Fruit fly (Drosophila melanogaster) whole organism, embryonic: Measurements from ENCODE around the gene CG32681.
A peak's percentile ranks its signal among the peaks of the same experiment; 100 is the strongest.

Experiments
- Aef1 ChIP-seq: fragments of 200-800 bp; sonication (Bioruptor generic); IDR thresholded peaks from 3 replicates; pipeline ENCODE4 v1.3.6; 2022; ENCODE audit warnings: missing biosample characterization, missing genetic modification characterization
- Bdp1 ChIP-seq: fragments of 200-800 bp; sonication (Bioruptor generic); optimal IDR thresholded peaks from 3 replicates; lab custom pipeline; 2016; ENCODE audit warnings: missing biosample characterization, missing genetic modification characterization
- Blimp-1 ChIP-seq: fragments of 200-800 bp; sonication (Bioruptor generic); optimal IDR thresholded peaks from 3 replicates; lab custom pipeline; 2018; ENCODE audit warnings: missing biosample characterization, missing genetic modification characterization, mild to moderate bottlenecking, moderate library complexity, missing genetic modification reagents
- CG10565 ChIP-seq: fragments of 200-800 bp; sonication (Bioruptor generic); optimal IDR thresholded peaks from 3 replicates; lab custom pipeline; 2016; ENCODE audit warnings: missing biosample characterization, mild to moderate bottlenecking, missing genetic modification characterization
- CG11247 ChIP-seq: fragments of 200-800 bp; sonication (Bioruptor generic); IDR thresholded peaks from 2 replicates; pipeline ENCODE4 v1.3.6; 2022; ENCODE audit warnings: missing biosample characterization, missing genetic modification characterization
- CG11504 ChIP-seq: fragments of 200-800 bp; sonication (Bioruptor generic); optimal IDR thresholded peaks from 3 replicates; lab custom pipeline; 2019; ENCODE audit warnings: missing biosample characterization, mild to moderate bottlenecking, missing genetic modification characterization, moderate library complexity
- CG12071 ChIP-seq: fragments of 200-800 bp; sonication (Bioruptor generic); optimal IDR thresholded peaks from 3 replicates; lab custom pipeline; 2018; ENCODE audit warnings: missing biosample characterization, mild to moderate bottlenecking, missing genetic modification characterization
- CG12219 ChIP-seq: fragments of 200-800 bp; sonication (Bioruptor generic); optimal IDR thresholded peaks from 3 replicates; lab custom pipeline; 2018; ENCODE audit warnings: missing biosample characterization, mild to moderate bottlenecking, missing genetic modification characterization
- CG12769 ChIP-seq: fragments of 200-800 bp; sonication (Bioruptor generic); optimal IDR thresholded peaks from 2 replicates; lab custom pipeline; 2019; ENCODE audit warnings: missing biosample characterization, mild to moderate bottlenecking, missing genetic modification characterization, moderate library complexity
- CG15011 ChIP-seq: fragments of 200-800 bp; sonication (Bioruptor generic); optimal IDR thresholded peaks from 3 replicates; lab custom pipeline; 2018; ENCODE audit warnings: missing biosample characterization, mild to moderate bottlenecking, missing genetic modification characterization
- CG1603 ChIP-seq: fragments of 200-800 bp; sonication (Bioruptor generic); optimal IDR thresholded peaks from 2 replicates; lab custom pipeline; 2019; ENCODE audit warnings: missing biosample characterization, mild to moderate bottlenecking, missing genetic modification characterization, moderate library complexity
- CG16815 ChIP-seq: fragments of 200-800 bp; sonication (Bioruptor generic); optimal IDR thresholded peaks from 3 replicates; lab custom pipeline; 2017; ENCODE audit warnings: missing biosample characterization, mild to moderate bottlenecking, missing genetic modification characterization
- CG17361 ChIP-seq: fragments of 200-800 bp; sonication (Bioruptor generic); IDR thresholded peaks from 3 replicates; pipeline ENCODE4 v1.3.6; 2022; ENCODE audit warnings: missing biosample characterization, missing genetic modification characterization
- CG18262 ChIP-seq: fragments of 200-800 bp; optimal IDR thresholded peaks from 3 replicates; lab custom pipeline; 2019; ENCODE audit warnings: missing biosample characterization, mild to moderate bottlenecking, missing genetic modification characterization, moderate library complexity
- CG2129 ChIP-seq: fragments of 200-800 bp; sonication (Bioruptor generic); IDR thresholded peaks from 2 replicates; pipeline ENCODE4 v1.3.6; 2022; ENCODE audit warnings: missing biosample characterization, missing genetic modification characterization; ENCODE audit not compliant: partially characterized antibody
- CG30020 ChIP-seq: fragments of 200-800 bp; optimal IDR thresholded peaks from 2 replicates; lab custom pipeline; 2019; ENCODE audit warnings: missing biosample characterization, mild to moderate bottlenecking, missing genetic modification characterization, moderate library complexity
- CG31224 ChIP-seq: fragments of 200-800 bp; sonication (Bioruptor generic); IDR thresholded peaks from 2 replicates; pipeline ENCODE4 v1.3.6; 2022; ENCODE audit warnings: missing biosample characterization, missing genetic modification characterization
- CG31441 ChIP-seq: fragments of 200-800 bp; sonication (Bioruptor generic); IDR thresholded peaks from 2 replicates; pipeline ENCODE4 v1.3.6; 2022; ENCODE audit warnings: missing biosample characterization, missing genetic modification characterization
- CG3163 ChIP-seq: fragments of 200-800 bp; sonication (Bioruptor generic); optimal IDR thresholded peaks from 3 replicates; lab custom pipeline; 2016; ENCODE audit warnings: missing biosample characterization, missing genetic modification characterization
- CG3407 ChIP-seq: fragments of 200-800 bp; sonication (Bioruptor generic); optimal IDR thresholded peaks from 2 replicates; lab custom pipeline; 2018; ENCODE audit warnings: missing biosample characterization, mild to moderate bottlenecking, missing genetic modification characterization
- CG4730 ChIP-seq: fragments of 200-800 bp; sonication (Bioruptor generic); IDR thresholded peaks from 2 replicates; pipeline ENCODE4 v1.3.6; 2022; ENCODE audit warnings: missing biosample characterization, missing genetic modification characterization
- CG4820 ChIP-seq: fragments of 200-800 bp; sonication (Bioruptor generic); optimal IDR thresholded peaks from 3 replicates; lab custom pipeline; 2016; ENCODE audit warnings: missing biosample characterization, missing genetic modification characterization
- CG8944 ChIP-seq: fragments of 200-800 bp; sonication (Bioruptor generic); optimal IDR thresholded peaks from 3 replicates; lab custom pipeline; 2016; ENCODE audit warnings: missing biosample characterization, missing genetic modification characterization
- CG9817 ChIP-seq: fragments of 200-800 bp; sonication (Bioruptor generic); optimal IDR thresholded peaks from 2 replicates; lab custom pipeline; 2018; ENCODE audit warnings: missing biosample characterization, mild to moderate bottlenecking, missing genetic modification characterization, moderate library complexity
- CrebB ChIP-seq: fragments of 200-800 bp; sonication (Bioruptor generic); optimal IDR thresholded peaks from 3 replicates; lab custom pipeline; 2018; ENCODE audit warnings: missing biosample characterization, mild to moderate bottlenecking, missing genetic modification characterization
- D19A ChIP-seq: fragments of 200-800 bp; optimal IDR thresholded peaks from 3 replicates; lab custom pipeline; 2019; ENCODE audit warnings: missing biosample characterization, mild to moderate bottlenecking, missing genetic modification characterization, moderate library complexity
- Dip3 ChIP-seq: fragments of 200-800 bp; sonication (Bioruptor generic); optimal IDR thresholded peaks from 3 replicates; lab custom pipeline; 2016; ENCODE audit warnings: missing biosample characterization, missing genetic modification characterization
- E2f2 ChIP-seq: fragments of 200-800 bp; sonication (Bioruptor generic); IDR thresholded peaks from 2 replicates; pipeline ENCODE4 v1.3.6; 2022; ENCODE audit warnings: missing biosample characterization, missing genetic modification characterization
- H2.0 ChIP-seq: fragments of 200-800 bp; sonication (Bioruptor generic); IDR thresholded peaks from 2 replicates; pipeline ENCODE4 v1.3.6; 2022; ENCODE audit warnings: missing biosample characterization, missing genetic modification characterization
- Max ChIP-seq: fragments of 200-800 bp; sonication (Bioruptor generic); optimal IDR thresholded peaks from 2 replicates; lab custom pipeline; 2016; ENCODE audit warnings: missing biosample characterization, mild to moderate bottlenecking, missing genetic modification characterization
- Med ChIP-seq: fragments of 200-800 bp; sonication (Bioruptor generic); peaks from one replicate; lab custom pipeline; 2016; ENCODE audit warnings: missing biosample characterization, missing genetic modification characterization, mild to moderate bottlenecking, inconsistent platforms, moderate library complexity
- Oli ChIP-seq: fragments of 200-800 bp; sonication (Bioruptor generic); optimal IDR thresholded peaks from 2 replicates; lab custom pipeline; 2018; ENCODE audit warnings: missing biosample characterization, mild to moderate bottlenecking, missing genetic modification characterization, moderate library complexity
- Sry-δ ChIP-seq: fragments of 200-800 bp; sonication (Bioruptor generic); optimal IDR thresholded peaks from 2 replicates; lab custom pipeline; 2016; ENCODE audit warnings: missing biosample characterization, missing genetic modification characterization
- Xrp1 ChIP-seq: fragments of 200-800 bp; sonication (Bioruptor generic); IDR thresholded peaks from 2 replicates; pipeline ENCODE4 v1.3.6; 2022; ENCODE audit warnings: missing biosample characterization, missing genetic modification characterization
- cad ChIP-seq: fragments of >200 bp; optimal IDR thresholded peaks from 2 replicates; lab custom pipeline; 2017; ENCODE audit warnings: missing biosample characterization, missing genetic modification characterization
- cwo ChIP-seq: fragments of 200-800 bp; sonication (Bioruptor generic); optimal IDR thresholded peaks from 3 replicates; lab custom pipeline; 2017; ENCODE audit warnings: missing biosample characterization, missing genetic modification characterization, mild to moderate bottlenecking, moderate library complexity, missing genetic modification reagents
- ham ChIP-seq: fragments of 200-800 bp; sonication (Bioruptor generic); IDR thresholded peaks from 2 replicates; pipeline ENCODE4 v1.3.6; 2022; ENCODE audit warnings: missing biosample characterization, missing genetic modification characterization
- hkb ChIP-seq, 2 experiments: fragments of 200-800 bp in 1 of 2; fragments of >200 bp in 1 of 2; sonication (Bioruptor generic) in 1 of 2; IDR thresholded peaks in 1 of 2; optimal IDR thresholded peaks in 1 of 2; 2 replicates each; pipeline versions ENCODE4 v1.3.6 to Lab custom; 2017 to 2022; ENCODE audit warnings: missing biosample characterization in 1 of 2, missing genetic modification characterization in 1 of 2
- ind ChIP-seq: fragments of 200-800 bp; sonication (Bioruptor generic); optimal IDR thresholded peaks from 3 replicates; lab custom pipeline; 2016; ENCODE audit warnings: missing biosample characterization, missing genetic modification characterization
- lab ChIP-seq: fragments of 200-800 bp; sonication (Bioruptor generic); optimal IDR thresholded peaks from 3 replicates; lab custom pipeline; 2017; ENCODE audit warnings: missing biosample characterization, missing genetic modification characterization, mild to moderate bottlenecking, moderate library complexity, missing genetic modification reagents
- lilli ChIP-seq: fragments of 200-800 bp; sonication (Bioruptor generic); optimal IDR thresholded peaks from 3 replicates; lab custom pipeline; 2016; ENCODE audit warnings: missing biosample characterization, missing genetic modification characterization
- mam ChIP-seq: fragments of 200-800 bp; sonication (Bioruptor generic); optimal IDR thresholded peaks from 3 replicates; lab custom pipeline; 2016; ENCODE audit warnings: missing biosample characterization, missing genetic modification characterization
- mld ChIP-seq: fragments of 200-800 bp; sonication (Bioruptor generic); IDR thresholded peaks from 3 replicates; pipeline ENCODE4 v1.3.6; 2022; ENCODE audit warnings: missing biosample characterization, missing genetic modification characterization; ENCODE audit not compliant: partially characterized antibody
- nmo ChIP-seq: fragments of 200-800 bp; sonication (Bioruptor generic); optimal IDR thresholded peaks from 2 replicates; lab custom pipeline; 2018; ENCODE audit warnings: missing biosample characterization, mild to moderate bottlenecking, missing genetic modification characterization, moderate library complexity
- prd ChIP-seq, 3 experiments: fragments of >200 bp in 2 of 3; fragments of 200-800 bp in 1 of 3; sonication (Bioruptor generic) in 1 of 3; optimal IDR thresholded peaks in 2 of 3; IDR thresholded peaks in 1 of 3; 2 replicates in 2 of 3; 3 replicates in 1 of 3; pipeline versions ENCODE4 v1.3.6 to Lab custom; 2017 to 2022; ENCODE audit warnings: missing biosample characterization in 1 of 3, missing genetic modification characterization in 1 of 3
- pum ChIP-seq: fragments of 200-800 bp; sonication (Bioruptor generic); optimal IDR thresholded peaks from 2 replicates; lab custom pipeline; 2016; ENCODE audit warnings: missing biosample characterization, missing genetic modification characterization
- sob ChIP-seq: fragments of 200-800 bp; sonication (Bioruptor generic); IDR thresholded peaks from 2 replicates; pipeline ENCODE4 v1.3.6; 2022; ENCODE audit warnings: missing biosample characterization, missing genetic modification characterization
- stc ChIP-seq: fragments of 200-800 bp; sonication (Bioruptor generic); IDR thresholded peaks from 2 replicates; pipeline ENCODE4 v1.3.6; 2022; ENCODE audit warnings: missing biosample characterization, missing genetic modification characterization
- tap ChIP-seq: fragments of 200-800 bp; optimal IDR thresholded peaks from 3 replicates; lab custom pipeline; 2019; ENCODE audit warnings: missing biosample characterization, mild to moderate bottlenecking, missing genetic modification characterization, moderate library complexity

The CG32681 gene

DNA sequence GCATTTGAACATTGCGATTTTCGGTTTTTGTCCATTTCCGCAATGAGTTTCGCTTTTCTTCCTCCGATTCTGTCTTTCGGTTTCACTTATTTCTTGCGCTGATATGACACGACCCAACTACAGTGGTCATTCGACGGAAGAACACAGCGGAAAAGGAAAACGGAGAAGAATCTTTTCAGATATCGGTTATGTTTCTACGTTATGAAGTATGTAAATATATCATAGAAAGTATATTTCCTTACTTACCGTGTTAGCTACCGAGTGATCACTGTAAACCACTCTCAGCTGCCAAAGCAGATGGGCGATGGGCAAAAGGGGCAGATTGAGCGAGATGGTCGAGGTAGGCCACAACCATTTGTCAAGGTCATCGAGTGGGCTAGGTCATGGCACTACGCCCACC is 6.5 kb upstream of the CG32681 start (continued):
- TF ChIP-seq Med (GFP tag; lab: Kevin White, UChicago) (peak; percentile 93), CG31224 (GFP tag; lab: Robert Waterston, UW) (0 out of 2 replicates have a peak, but pooled peaks have one; percentile 25), nmo (GFP tag; lab: Kevin White, UChicago) (peak; percentile 23), Oli (peak; percentile 40), Xrp1 (peak; percentile 24; the same call in 1 of the 2 replicates), mam (GFP tag; lab: Kevin White, UChicago) (peak; percentile 43), CG31441 (GFP tag; lab: Robert Waterston, UW) (no peak), CrebB (no peak), H2.0 (GFP tag; lab: Robert Waterston, UW) (peak; percentile 35), CG4730 (GFP tag; lab: Robert Waterston, UW) (0 out of 2 replicates have a peak, but pooled peaks have one; percentile 14), D19A (tag; lab: Kevin White, UChicago) (no peak), CG15011 (GFP tag; lab: Kevin White, UChicago) (no peak), CG3407 (GFP tag; lab: Kevin White, UChicago) (no peak), CG1603 (tag; lab: Kevin White, UChicago) (peak; percentile 64), sob (GFP tag; lab: Robert Waterston, UW) (peak; percentile 64; the same call in 1 of the 2 replicates), CG4820 (peak; percentile 7), Max (GFP tag; lab: Kevin White, UChicago) (no peak), CG8944 (GFP tag; lab: Kevin White, UChicago) (peak; percentile 21), cad (no peak), CG30020 (no peak), mld (GFP tag; lab: Robert Waterston, UW) (no peak), CG17361 (GFP tag; lab: Robert Waterston, UW) (0 out of 3 replicates have a peak, but pooled peaks have one; percentile 9), Bdp1 (no peak), CG12071 (GFP tag; lab: Kevin White, UChicago) (peak; percentile 37), CG10565 (GFP tag; lab: Kevin White, UChicago) (no peak), prd (optimal IDR thresholded peaks at IDR 0.05; lab: Kevin White, UChicago) (no peak), prd (GFP tag; IDR thresholded peaks at IDR 0.05; lab: Robert Waterston, UW) (peak; percentile 62; the same call in 1 of the 3 replicates), stc (no peak), pum (GFP tag; lab: Kevin White, UChicago) (no peak), CG11247 (GFP tag; lab: Robert Waterston, UW) (peak; percentile 62), CG18262 (tag; lab: Kevin White, UChicago) (no peak), ham (GFP tag; lab: Robert Waterston, UW) (no peak), CG3163 (GFP tag; lab: Kevin White, UChicago) (no peak), Blimp-1 (peak; percentile 19), CG12219 (GFP tag; lab: Kevin White, UChicago) (peak; percentile 27), CG11504 (tag; lab: Kevin White, UChicago) (peak; percentile 49), lab (GFP tag; lab: Kevin White, UChicago) (peak; percentile 60), ind (GFP tag; lab: Kevin White, UChicago) (peak; percentile 62), lilli (GFP tag; lab: Kevin White, UChicago) (peak; percentile 64), hkb (optimal IDR thresholded peaks at IDR 0.05; lab: Kevin White, UChicago) (no peak), hkb (GFP tag; IDR thresholded peaks at IDR 0.05; lab: Robert Waterston, UW) (peak; percentile 48), Dip3 (GFP tag; lab: Kevin White, UChicago) (peak; percentile 56), Sry-δ (GFP tag; lab: Kevin White, UChicago) (no peak), Aef1 (peak; percentile 34; the same call in 1 of the 3 replicates), CG12769 (tag; lab: Kevin White, UChicago) (peak; percentile 76), E2f2 (GFP tag; lab: Robert Waterston, UW) (peak; percentile 20; the same call in 1 of the 2 replicates), CG16815 (GFP tag; lab: Kevin White, UChicago) (peak; percentile 17), cwo (no peak), CG9817 (tag; lab: Kevin White, UChicago) (peak; percentile 63), CG2129 (GFP tag; lab: Robert Waterston, UW) (no peak), tap (tag; lab: Kevin White, UChicago) (peak; percentile 4)
